Worm (Caenorhabditis elegans): Measurements from ENCODE around the gene fbxa-65.

- TF ChIP-seq flt-1 (GFP tag; IDR thresholded peaks at IDR 0.05) (no peak), klf-2 (GFP tag; conservative IDR thresholded peaks at IDR 0.05) (no peak), T22C8.4 (GFP tag; IDR thresholded peaks at IDR 0.05) (no peak), ref-1 (GFP tag; conservative IDR thresholded peaks at IDR 0.05) (no peak), tab-1 (GFP tag; IDR thresholded peaks at IDR 0.05) (no peak), cog-1 (tag; optimal IDR thresholded peaks at IDR 0.05) (no peak), ztf-23 (GFP tag; IDR thresholded peaks at IDR 0.05) (no peak), ztf-29 (GFP tag; IDR thresholded peaks at IDR 0.05) (no peak), med-1 (GFP tag; optimal IDR thresholded peaks at IDR 0.05; ENCODE audit: insufficient read depth) (no peak)
Observed at ce11 chrV:3308169-3308568, 38.1 kb downstream of the fbxa-65 start, which contains the start of gene srbc-3.

Data from whole organism, midembryonic.